Fruit fly (Drosophila melanogaster) whole organism: ENCODE results near the gene CG31609.

Source experiments
- EcR ChIP-seq, 2 experiments: fragments of >200 bp; optimal IDR thresholded peaks; 2 replicates each; lab custom pipeline; 2017; ENCODE audit warnings: missing biosample characterization in 2 of 2, missing genetic modification characterization in 2 of 2, missing genetic modification reagents in 2 of 2
- pan ChIP-seq: fragments of >200 bp; optimal IDR thresholded peaks from 2 replicates; lab custom pipeline; 2017
- psq ChIP-seq: fragments of >200 bp; optimal IDR thresholded peaks from 2 replicates; lab custom pipeline; 2017
- usp ChIP-seq: fragments of >200 bp; optimal IDR thresholded peaks from 2 replicates; lab custom pipeline; 2017; ENCODE audit warnings: missing biosample characterization, missing genetic modification characterization, mixed read lengths

- TF ChIP-seq pan (lab: Kevin White, UChicago) (no peak), psq (lab: Kevin White, UChicago) (no peak), usp (GFP tag; lab: Kevin White, UChicago) (no peak), EcR (GFP tag; optimal IDR thresholded peaks at IDR 0.05; lab: Kevin White, UChicago) (no peak)
Measured at dm6 chr2L:9136712-9137111, 39.3 kb downstream of the CG31609 start.
